Worm (Caenorhabditis elegans) whole organism, L3 larva: Measurements from ENCODE around the gene cwf-19L2.

ENCODE experiments used
- fkh-10 ChIP-seq: sonication (generic microtip); optimal IDR thresholded peaks from 2 replicates; lab custom pipeline; 2017; ENCODE audit warnings: missing biosample characterization, missing genetic modification reagents, missing genetic modification characterization
- mdl-1 ChIP-seq: fragments of 150-350 bp; optimal IDR thresholded peaks from 2 replicates; lab custom pipeline; 2014; ENCODE audit warnings: missing biosample characterization, missing genetic modification characterization
- unc-39 ChIP-seq: sonication (generic microtip); optimal IDR thresholded peaks from 4 replicates; lab custom pipeline; 2017; ENCODE audit warnings: missing biosample characterization, missing genetic modification characterization
- zag-1 ChIP-seq: fragments of 150-350 bp; optimal IDR thresholded peaks from 2 replicates; lab custom pipeline; 2014; ENCODE audit warnings: missing biosample characterization, missing genetic modification characterization

- no peak for TF ChIP-seq mdl-1 (tag; lab: Kevin White, UChicago)
- no peak for TF ChIP-seq zag-1 (tag; lab: Kevin White, UChicago)
- TF ChIP-seq fkh-10, result peak; percentile 71
- no peak for TF ChIP-seq unc-39 (tag; lab: Kevin White, UChicago)
Measured at ce11 chrIII:7253669-7254068, 39.8 kb upstream of the cwf-19L2 start.
